Fruit fly (Drosophila melanogaster) whole organism, larva: ENCODE results near the gene 5PtaseI.

ENCODE experiments used
- noc ChIP-seq: fragments of 200-800 bp; sonication (Bioruptor generic); optimal IDR thresholded peaks from 3 replicates; lab custom pipeline; 2019; ENCODE audit warnings: missing biosample characterization, mild to moderate bottlenecking, missing genetic modification characterization, moderate library complexity

The 5PtaseI gene

dm6 chr3R:25054451-25055188, 9.7 kb upstream of the 5PtaseI start, which contains the start of gene CG31109:
Gene CG31109, minus strand, starts transcription at chr3R:25054653.
- TF ChIP-seq noc (tag; lab: Kevin White, UChicago) = peak; percentile 20

- TF ChIP-seq noc (tag; lab: Kevin White, UChicago) = peak; percentile 46
These were observed 6.6 kb upstream of the 5PtaseI start for dm6 chr3R:25051441-25052097.

DNA sequence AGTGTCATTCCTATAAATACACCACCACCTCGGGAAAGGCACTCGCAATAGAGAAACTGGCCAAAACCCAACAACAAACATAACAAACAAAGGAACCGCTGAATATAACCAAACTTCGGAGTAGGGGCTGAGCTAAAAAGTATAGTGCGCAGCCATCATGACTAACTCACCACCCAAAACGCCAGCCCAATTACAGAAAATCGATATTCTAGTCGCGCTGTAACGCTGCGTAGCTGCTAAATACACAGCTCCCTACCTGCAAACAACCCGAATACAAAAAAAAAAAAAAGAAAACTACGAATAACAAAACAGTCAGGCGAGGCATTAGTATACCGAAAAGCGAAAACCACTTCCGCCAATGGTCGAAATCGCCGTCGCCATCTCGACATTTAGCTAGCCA, 5.7 kb upstream of the 5PtaseI start:
- no peak for TF ChIP-seq noc (tag; lab: Kevin White, UChicago)

dm6 chr3R:25049742-25050517, 5.0 kb upstream of the 5PtaseI start:
- TF ChIP-seq noc (tag; lab: Kevin White, UChicago) = peak; percentile 58

- TF ChIP-seq noc (tag; lab: Kevin White, UChicago) = no peak
These were observed 4.4 kb upstream of the 5PtaseI start, which contains the start of gene CG11791 for dm6 chr3R:25049383-25049741. Gene CG11791, plus strand, starts transcription at chr3R:25049616.

DNA sequence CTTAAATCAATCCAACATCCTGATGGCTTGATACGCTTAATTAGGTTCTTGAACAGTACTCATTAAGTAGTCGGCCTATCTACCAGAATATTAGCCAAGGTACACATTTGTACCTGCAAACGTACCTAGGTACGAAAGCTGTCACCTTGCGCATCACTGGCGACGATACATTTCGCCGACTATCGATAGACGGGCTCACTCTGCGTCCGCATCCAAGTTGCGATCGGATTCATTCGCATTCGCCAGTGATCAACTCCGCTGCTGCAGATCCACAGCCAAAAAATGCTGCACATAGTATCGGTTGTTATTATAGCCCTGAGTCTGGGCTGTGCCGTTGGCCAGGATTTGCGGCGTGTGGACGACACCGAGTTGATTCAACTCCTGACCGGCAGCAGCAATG, 2.6 kb upstream of the 5PtaseI start, which contains the start of gene CG11790:
Gene CG11790, plus strand, starts transcription at position 203 of the 400 bp plus-strand sequence.
- TF ChIP-seq noc (tag; lab: Kevin White, UChicago) = no peak

- no peak for TF ChIP-seq noc (tag; lab: Kevin White, UChicago)
These were observed 1.1 kb upstream of the 5PtaseI start, which contains the start of gene CG11786 for dm6 chr3R:25046023-25046422. Gene CG11786, plus strand, starts transcription at chr3R:25046323.

DNA sequence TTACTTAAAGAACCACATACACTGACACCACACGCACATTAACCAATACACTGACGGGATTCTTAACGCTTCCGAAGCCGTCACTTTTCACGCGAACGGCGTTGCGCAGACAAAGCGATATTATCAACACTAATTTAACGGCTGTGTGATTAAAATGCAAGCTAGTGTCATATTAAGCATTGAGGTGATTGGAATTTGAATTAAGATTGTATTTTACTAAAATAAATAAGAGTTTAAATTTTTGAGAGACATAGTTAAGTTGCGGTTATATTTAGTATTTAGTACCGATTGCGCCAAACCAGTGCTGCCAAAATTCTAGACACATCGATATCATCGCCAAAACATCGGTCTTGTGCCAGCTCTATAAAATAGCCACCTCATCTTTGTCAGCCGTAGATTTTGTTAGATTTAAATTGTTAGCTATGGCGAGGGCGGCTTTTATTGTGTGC, 5.9 kb downstream of the 5PtaseI start, which contains the start of the genes Ythdf and bai:
Gene Ythdf, minus strand, starts transcription at position 222 of the 449 bp plus-strand sequence.
Gene bai, plus strand, starts transcription at position 347 of the 449 bp plus-strand sequence.
- no peak for TF ChIP-seq noc (tag; lab: Kevin White, UChicago)

dm6 chr3R:25036644-25037043, 8.3 kb downstream of the 5PtaseI start, which contains the start of gene CG31115:
Gene CG31115, plus strand, starts transcription at chr3R:25036944.
- no peak for TF ChIP-seq noc (tag; lab: Kevin White, UChicago)

- TF ChIP-seq noc (tag; lab: Kevin White, UChicago) = no peak
These were observed 11.8 kb downstream of the 5PtaseI start, which contains the start of gene Smg6 for dm6 chr3R:25033142-25033586. Gene Smg6, minus strand, starts transcription at chr3R:25033465.

- no peak for TF ChIP-seq noc (tag; lab: Kevin White, UChicago)
These were observed 12.3 kb downstream of the 5PtaseI start for dm6 chr3R:25032686-25033085.

DNA sequence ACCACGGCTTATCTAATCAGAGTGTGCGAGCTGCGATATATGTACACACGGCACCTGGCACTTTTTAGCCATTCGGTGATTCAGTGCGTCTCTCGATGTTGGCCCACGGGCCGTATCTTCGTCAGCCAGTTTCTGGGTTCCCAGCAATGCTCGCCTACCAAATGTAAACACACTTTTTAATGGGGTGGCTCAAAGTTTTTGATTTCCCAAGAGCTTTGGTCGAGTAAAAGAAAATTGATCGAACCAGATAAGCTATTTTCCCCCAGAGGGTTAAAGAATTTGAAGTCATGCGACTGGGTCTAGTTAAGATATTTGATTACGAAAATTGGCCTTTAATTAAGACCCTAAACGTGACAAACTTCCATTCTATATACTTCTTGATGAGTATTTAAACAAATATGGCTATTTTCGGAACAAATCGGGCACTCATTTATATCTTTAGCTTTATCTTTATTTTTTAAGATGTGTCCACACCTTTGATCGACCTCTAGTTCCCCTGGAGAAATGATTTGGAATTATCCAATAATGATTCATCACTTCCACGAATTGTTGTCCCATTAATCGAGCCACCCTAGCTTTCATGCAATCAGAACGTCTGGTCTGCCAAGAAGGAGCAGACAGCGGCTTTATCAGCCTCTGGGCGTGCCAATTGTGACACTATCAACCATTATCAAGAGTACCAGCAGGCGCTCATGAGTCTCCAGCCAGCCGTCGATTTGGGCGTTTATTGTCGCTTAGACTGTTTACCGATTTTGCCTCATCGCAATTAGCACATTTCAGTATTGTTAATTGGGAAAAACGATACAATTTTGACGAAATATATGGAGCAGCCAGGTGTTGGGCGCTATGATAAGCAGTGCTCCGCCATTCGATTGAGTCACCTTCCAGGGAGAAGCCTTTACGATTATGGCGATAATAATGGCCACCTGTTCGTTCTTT, 17.4 kb downstream of the 5PtaseI start:
- TF ChIP-seq noc (tag; lab: Kevin White, UChicago) = peak; percentile 92

dm6 chr3R:25024895-25025557, 19.9 kb downstream of the 5PtaseI start, which contains the start of the genes EMC6 and Hr96:
Gene EMC6, minus strand, starts transcription at chr3R:25025017.
Gene Hr96, plus strand, starts transcription at chr3R:25025235.
- peak; percentile 91 for TF ChIP-seq noc (tag; lab: Kevin White, UChicago)

dm6 chr3R:25023056-25023455, 21.9 kb downstream of the 5PtaseI start, which contains the start of gene beta4GalT7:
Gene beta4GalT7, plus strand, starts transcription at chr3R:25023256.
- TF ChIP-seq noc (tag; lab: Kevin White, UChicago) = no peak
